Worm (Caenorhabditis elegans): ENCODE data around the gene T13A10.2.

DNA sequence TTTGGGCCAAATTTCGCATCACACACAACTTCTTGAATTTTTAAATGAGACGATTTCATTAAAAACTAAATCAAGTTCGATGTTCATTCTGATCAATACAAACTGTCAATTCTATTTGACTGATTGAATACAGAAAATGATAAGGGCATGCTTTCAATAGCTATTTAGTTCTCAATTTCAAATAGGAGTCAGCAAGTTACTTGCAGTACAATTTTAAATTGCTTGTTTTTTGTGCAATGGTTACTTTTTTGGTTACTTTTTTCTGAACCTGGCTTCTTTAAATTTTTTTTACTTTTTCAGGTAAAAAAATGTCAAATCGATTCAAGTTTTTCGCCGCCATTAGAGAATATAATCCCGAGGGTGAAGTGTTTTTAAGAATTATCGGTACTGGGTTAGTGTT, 28.0 kb upstream of the T13A10.2 start, which contains the start of gene C49A9.2:
- TF ChIP-seq nhr-90 (tag; optimal IDR thresholded peaks at IDR 0.05; ENCODE audit: poor library complexity) (no peak), unc-130 (tag; optimal IDR thresholded peaks at IDR 0.05) (no peak), mep-1 (tag; optimal IDR thresholded peaks at IDR 0.05) (no peak), mef-2 (tag; optimal IDR thresholded peaks at IDR 0.05) (no peak), nhr-77 (tag; optimal IDR thresholded peaks at IDR 0.05) (no peak), egl-27 (tag; optimal IDR thresholded peaks at IDR 0.05) (no peak), nhr-237 (tag; optimal IDR thresholded peaks at IDR 0.05) (no peak)
